Worm (Caenorhabditis elegans): ENCODE data around the gene F32A5.4.

Gene F32A5.4

DNA sequence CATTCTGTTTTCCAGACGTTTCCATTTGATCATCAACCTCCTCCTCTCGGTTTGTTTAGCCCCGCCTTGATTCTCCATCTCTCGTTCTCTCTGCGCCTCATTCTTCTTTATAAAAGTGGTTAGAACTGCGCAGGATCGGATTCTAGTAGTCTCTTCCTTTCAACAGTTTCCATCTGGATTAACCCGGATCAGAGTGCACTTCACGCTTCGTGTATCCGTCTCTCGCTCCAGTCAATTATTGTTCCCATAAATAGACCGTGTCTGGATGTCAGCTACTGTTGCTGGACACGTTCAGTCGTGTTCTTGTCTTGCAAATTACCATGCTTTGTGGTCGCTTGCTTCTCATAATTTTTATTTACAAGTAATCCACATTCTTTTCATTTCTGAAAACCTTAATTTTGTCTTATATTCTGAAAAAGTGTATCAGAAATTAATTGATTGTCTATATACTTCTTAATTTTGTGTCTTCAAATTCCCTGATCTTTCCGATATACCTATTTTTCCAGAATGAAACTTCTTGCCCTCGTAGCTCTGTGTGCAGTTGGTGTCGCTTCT, at the start of gene F32A5.4:
Gene F32A5.4, plus strand, starts transcription at position 505 of the 555 bp plus-strand sequence.
- TF ChIP-seq elt-2 (tag; optimal IDR thresholded peaks at IDR 0.05), result no peak
- TF ChIP-seq pqm-1 (tag; optimal IDR thresholded peaks at IDR 0.05), result no peak
- no peak for TF ChIP-seq mml-1 (tag; optimal IDR thresholded peaks at IDR 0.05)
- no peak for TF ChIP-seq nhr-43 (tag; optimal IDR thresholded peaks at IDR 0.05; ENCODE audit: poor library complexity, severe bottlenecking)
- TF ChIP-seq unc-39 (tag; optimal IDR thresholded peaks at IDR 0.05), result no peak
- no peak for TF ChIP-seq fkh-10 (GFP tag; optimal IDR thresholded peaks at IDR 0.05)
- TF ChIP-seq ceh-82 (tag; optimal IDR thresholded peaks at IDR 0.05), result no peak
- no peak for TF ChIP-seq nhr-28 (tag; optimal IDR thresholded peaks at IDR 0.05)
- no peak for TF ChIP-seq R02D3.7 (tag; optimal IDR thresholded peaks at IDR 0.05)
- TF ChIP-seq snpc-4 (tag; optimal IDR thresholded peaks at IDR 0.05), result no peak
- no peak for TF ChIP-seq mdl-1 (tag; optimal IDR thresholded peaks at IDR 0.05)
- no peak for TF ChIP-seq fkh-2 (tag; optimal IDR thresholded peaks at IDR 0.05)
- TF ChIP-seq pha-4 (tag; optimal IDR thresholded peaks at IDR 0.05), result peak; percentile 20
- TF ChIP-seq ceh-28 (tag; optimal IDR thresholded peaks at IDR 0.05), result no peak
- TF ChIP-seq nhr-25 (tag; optimal IDR thresholded peaks at IDR 0.05), result no peak
- TF ChIP-seq lin-39 (tag; optimal IDR thresholded peaks at IDR 0.05), result no peak
- TF ChIP-seq egl-5 (tag; optimal IDR thresholded peaks at IDR 0.05), result no peak
- TF ChIP-seq eor-1 (tag; optimal IDR thresholded peaks at IDR 0.05), result no peak
- no peak for TF ChIP-seq elt-1 (tag; optimal IDR thresholded peaks at IDR 0.05)
- TF ChIP-seq nhr-11 (tag; optimal IDR thresholded peaks at IDR 0.05), result no peak
- no peak for TF ChIP-seq hmg-11 (tag; optimal IDR thresholded peaks at IDR 0.05)
- peak; percentile 20 for TF ChIP-seq nhr-23 (tag; optimal IDR thresholded peaks at IDR 0.05)
- TF ChIP-seq ama-1 (optimal IDR thresholded peaks at IDR 0.05), result peak; percentile 56

DNA sequence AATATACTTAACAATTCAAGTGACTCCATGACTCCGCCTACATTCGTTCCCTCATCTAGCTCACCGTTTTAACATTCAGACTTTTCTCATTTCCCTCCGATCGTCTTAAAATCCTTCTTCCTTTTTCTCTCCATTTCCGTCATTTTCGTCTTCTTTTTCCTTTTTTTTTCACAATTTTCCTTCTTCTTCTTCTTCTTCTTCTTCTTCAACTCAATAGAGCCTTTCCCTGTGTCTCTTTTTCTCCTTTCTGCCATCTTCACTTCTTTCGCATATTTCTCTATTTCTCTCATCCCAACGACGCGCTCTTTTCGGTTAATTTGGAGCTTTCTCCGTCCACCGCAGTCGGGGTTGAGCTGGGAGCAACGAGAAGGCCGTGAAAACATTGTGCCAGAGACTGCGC, 46.3 kb upstream of the F32A5.4 start:
- TF ChIP-seq eor-1 (tag; optimal IDR thresholded peaks at IDR 0.05) (no peak), nhr-28 (tag; optimal IDR thresholded peaks at IDR 0.05) (no peak), fkh-10 (GFP tag; optimal IDR thresholded peaks at IDR 0.05) (peak; percentile 72), elt-3 (tag; optimal IDR thresholded peaks at IDR 0.05) (no peak), fkh-2 (tag; optimal IDR thresholded peaks at IDR 0.05) (no peak), unc-62 (GFP tag; optimal IDR thresholded peaks at IDR 0.05) (no peak), hmg-11 (tag; optimal IDR thresholded peaks at IDR 0.05) (peak; percentile 57), nfya-1 (tag; optimal IDR thresholded peaks at IDR 0.05; ENCODE audit: insufficient read depth) (peak; percentile 58)

DNA sequence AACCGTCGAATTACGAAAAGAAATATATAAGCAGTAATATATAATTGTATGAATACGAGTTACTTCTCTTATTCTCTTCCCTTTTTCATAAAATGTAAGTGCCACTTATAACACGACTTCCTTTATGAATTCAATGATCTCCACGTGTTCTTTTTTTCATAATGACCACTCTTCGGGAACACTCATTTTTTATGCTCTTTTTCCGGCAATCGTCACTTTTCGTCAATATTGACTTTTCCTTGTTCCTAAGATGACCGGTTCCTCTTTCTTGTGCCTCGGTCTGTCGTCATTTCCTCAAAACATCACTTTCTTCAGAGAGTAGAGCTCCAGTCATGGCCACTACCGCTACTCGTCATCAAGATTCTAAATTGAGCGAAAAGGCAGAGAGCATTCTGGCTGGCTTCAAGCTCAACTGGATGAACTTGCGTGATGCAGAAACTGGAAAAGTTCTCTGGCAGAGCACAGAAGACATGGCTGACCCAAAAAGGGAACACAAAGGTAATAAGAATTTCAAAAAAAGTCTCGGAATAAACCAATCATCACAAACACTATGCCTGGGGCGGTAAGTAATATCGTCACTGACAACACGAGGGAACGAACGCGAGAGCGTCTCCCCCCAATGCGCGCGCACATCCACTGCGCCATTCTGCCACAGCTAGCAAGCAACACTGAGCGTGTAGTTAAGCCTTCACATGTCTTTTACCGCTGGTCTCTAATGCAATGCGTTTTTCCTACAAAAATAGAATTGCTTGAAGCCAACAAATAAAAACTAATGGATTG, 45.3 kb upstream of the F32A5.4 start, which contains the start of gene pdl-1:
Gene pdl-1, plus strand, starts transcription at position 309 of the 780 bp plus-strand sequence.
- TF ChIP-seq fkh-2 (tag; optimal IDR thresholded peaks at IDR 0.05) (no peak), daf-12 (tag; optimal IDR thresholded peaks at IDR 0.05) (no peak), nhr-23 (tag; optimal IDR thresholded peaks at IDR 0.05) (no peak), lin-15B (tag; optimal IDR thresholded peaks at IDR 0.05) (peak; percentile 14), aly-2 (tag; optimal IDR thresholded peaks at IDR 0.05) (no peak), fkh-10 (GFP tag; optimal IDR thresholded peaks at IDR 0.05) (no peak), ztf-4 (tag; optimal IDR thresholded peaks at IDR 0.05) (peak; percentile 72), fos-1 (tag; optimal IDR thresholded peaks at IDR 0.05) (no peak), nhr-76 (tag; optimal IDR thresholded peaks at IDR 0.05) (no peak), unc-39 (tag; optimal IDR thresholded peaks at IDR 0.05) (no peak), ZK546.5 (tag; optimal IDR thresholded peaks at IDR 0.05) (no peak), ama-1 (optimal IDR thresholded peaks at IDR 0.05) (peak; percentile 69), nhr-43 (tag; optimal IDR thresholded peaks at IDR 0.05; ENCODE audit: poor library complexity, severe bottlenecking) (peak; percentile 75), nhr-237 (tag; optimal IDR thresholded peaks at IDR 0.05) (no peak), ceh-9 (tag; optimal IDR thresholded peaks at IDR 0.05) (no peak), nhr-12 (tag; optimal IDR thresholded peaks at IDR 0.05) (no peak), ztf-11 (tag; optimal IDR thresholded peaks at IDR 0.05) (no peak), hmg-11 (tag; optimal IDR thresholded peaks at IDR 0.05) (no peak), mml-1 (tag; optimal IDR thresholded peaks at IDR 0.05) (no peak), nhr-11 (tag; optimal IDR thresholded peaks at IDR 0.05) (no peak), lsy-12 (tag; optimal IDR thresholded peaks at IDR 0.05) (no peak), pha-4 (tag; optimal IDR thresholded peaks at IDR 0.05) (peak; percentile 87), nhr-77 (tag; optimal IDR thresholded peaks at IDR 0.05) (peak; percentile 27), R02D3.7 (tag; optimal IDR thresholded peaks at IDR 0.05) (peak; percentile 16), sea-2 (GFP tag; optimal IDR thresholded peaks at IDR 0.05) (no peak), pqm-1 (tag; optimal IDR thresholded peaks at IDR 0.05) (peak; percentile 11), ceh-16 (tag; optimal IDR thresholded peaks at IDR 0.05) (no peak), snpc-4 (tag; optimal IDR thresholded peaks at IDR 0.05) (peak; percentile 60), elt-1 (tag; optimal IDR thresholded peaks at IDR 0.05) (no peak), skn-1 (tag; optimal IDR thresholded peaks at IDR 0.05) (peak; percentile 6), lin-39 (tag; optimal IDR thresholded peaks at IDR 0.05) (peak; percentile 68), elt-3 (tag; optimal IDR thresholded peaks at IDR 0.05) (no peak), elt-2 (tag; optimal IDR thresholded peaks at IDR 0.05) (peak; percentile 36), egl-5 (tag; optimal IDR thresholded peaks at IDR 0.05) (peak; percentile 25), nhr-28 (tag; optimal IDR thresholded peaks at IDR 0.05) (no peak), nhr-67 (tag; optimal IDR thresholded peaks at IDR 0.05) (no peak), tbx-2 (tag; optimal IDR thresholded peaks at IDR 0.05) (peak; percentile 62), mdl-1 (tag; optimal IDR thresholded peaks at IDR 0.05) (no peak), egl-27 (tag; optimal IDR thresholded peaks at IDR 0.05) (no peak)
